Worm (Caenorhabditis elegans) whole organism, midembryonic: ENCODE measurements around the gene ctf-4.

Experiments
- T22C8.4 ChIP-seq: fragments of 200-800 bp; sonication (Bioruptor generic); IDR thresholded peaks from 2 replicates; pipeline ENCODE4 v1.3.6; 2022; ENCODE audit warnings: missing genetic modification characterization, missing compliant biosample characterization
- cog-1 ChIP-seq: sonication (generic microtip); optimal IDR thresholded peaks from 2 replicates; lab custom pipeline; 2016; ENCODE audit warnings: missing genetic modification characterization, missing compliant biosample characterization
- flt-1 ChIP-seq: fragments of 200-800 bp; sonication (Bioruptor generic); IDR thresholded peaks from 2 replicates; pipeline ENCODE4 v1.3.6; 2022; ENCODE audit warnings: missing genetic modification characterization, missing compliant biosample characterization
- klf-2 ChIP-seq: fragments of 200-800 bp; sonication (Bioruptor generic); conservative IDR thresholded peaks from 2 replicates; pipeline ENCODE4 v1.3.6; 2022; ENCODE audit warnings: missing genetic modification reagents, missing genetic modification characterization, missing compliant biosample characterization
- med-1 ChIP-seq: sonication (generic microtip); optimal IDR thresholded peaks from 2 replicates; lab custom pipeline; 2017; ENCODE audit warnings: missing genetic modification characterization, mild to moderate bottlenecking, missing compliant biosample characterization, antibody characterized with exemption, missing genetic modification reagents; ENCODE audit not compliant: insufficient read depth
- ref-1 ChIP-seq: fragments of 200-800 bp; sonication (Bioruptor generic); conservative IDR thresholded peaks from 2 replicates; pipeline ENCODE4 v1.3.6; 2022; ENCODE audit warnings: missing genetic modification reagents, missing genetic modification characterization, missing compliant biosample characterization
- tab-1 ChIP-seq: fragments of 200-800 bp; sonication (Bioruptor generic); IDR thresholded peaks from 2 replicates; pipeline ENCODE4 v1.3.6; 2022; ENCODE audit warnings: missing genetic modification characterization, missing compliant biosample characterization
- ztf-23 ChIP-seq: fragments of 200-800 bp; sonication (Bioruptor generic); IDR thresholded peaks from 2 replicates; pipeline ENCODE4 v1.3.6; 2022; ENCODE audit warnings: missing genetic modification reagents, missing genetic modification characterization, missing compliant biosample characterization
- ztf-29 ChIP-seq: fragments of 200-800 bp; sonication (Bioruptor generic); IDR thresholded peaks from 2 replicates; pipeline ENCODE4 v1.3.6; 2022; ENCODE audit warnings: missing genetic modification reagents, missing genetic modification characterization, missing compliant biosample characterization

ctf-4 gene

ce11 chrV:10947930-10948329 is 17.4 kb downstream of the ctf-4 start, which contains the start of gene F17C11.2:
F17C11.2 (plus strand) TSS chrV:10948230.
- TF ChIP-seq T22C8.4 (GFP tag; lab: Robert Waterston, UW) (no peak), ztf-23 (GFP tag; lab: Robert Waterston, UW) (no peak), flt-1 (GFP tag; lab: Robert Waterston, UW) (no peak), klf-2 (GFP tag; lab: Robert Waterston, UW) (no peak), tab-1 (no peak), ref-1 (no peak), med-1 (GFP tag; lab: Kevin White, UChicago) (no peak), cog-1 (tag; lab: Kevin White, UChicago) (no peak), ztf-29 (no peak)

- TF ChIP-seq klf-2 (GFP tag; lab: Robert Waterston, UW) = no peak
- TF ChIP-seq ztf-23 (GFP tag; lab: Robert Waterston, UW) = no peak
- TF ChIP-seq T22C8.4 (GFP tag; lab: Robert Waterston, UW) = no peak
- no peak for TF ChIP-seq ztf-29
- no peak for TF ChIP-seq ref-1
- TF ChIP-seq cog-1 (tag; lab: Kevin White, UChicago) = no peak
- no peak for TF ChIP-seq med-1 (GFP tag; lab: Kevin White, UChicago)
- TF ChIP-seq flt-1 (GFP tag; lab: Robert Waterston, UW) = no peak
- no peak for TF ChIP-seq tab-1
Observed at ce11 chrV:10947210-10947609, 18.1 kb downstream of the ctf-4 start.

ce11 chrV:10944903-10945302 is 20.4 kb downstream of the ctf-4 start:
- TF ChIP-seq ztf-29 = no peak
- TF ChIP-seq ztf-23 (GFP tag; lab: Robert Waterston, UW) = no peak
- no peak for TF ChIP-seq ref-1
- no peak for TF ChIP-seq flt-1 (GFP tag; lab: Robert Waterston, UW)
- no peak for TF ChIP-seq T22C8.4 (GFP tag; lab: Robert Waterston, UW)
- TF ChIP-seq klf-2 (GFP tag; lab: Robert Waterston, UW) = no peak
- no peak for TF ChIP-seq tab-1
- no peak for TF ChIP-seq cog-1 (tag; lab: Kevin White, UChicago)

- no peak for TF ChIP-seq med-1 (GFP tag; lab: Kevin White, UChicago)
- TF ChIP-seq flt-1 (GFP tag; lab: Robert Waterston, UW) = no peak
- TF ChIP-seq ztf-29 = no peak
- no peak for TF ChIP-seq tab-1
- TF ChIP-seq ref-1 = no peak
- TF ChIP-seq T22C8.4 (GFP tag; lab: Robert Waterston, UW) = no peak
- no peak for TF ChIP-seq cog-1 (tag; lab: Kevin White, UChicago)
- TF ChIP-seq klf-2 (GFP tag; lab: Robert Waterston, UW) = no peak
- no peak for TF ChIP-seq ztf-23 (GFP tag; lab: Robert Waterston, UW)
Observed at ce11 chrV:10942161-10942560, 23.2 kb downstream of the ctf-4 start, which contains the start of gene zip-9. zip-9 (plus strand) TSS chrV:10942461.

- TF ChIP-seq ztf-23 (GFP tag; lab: Robert Waterston, UW) = no peak
- TF ChIP-seq flt-1 (GFP tag; lab: Robert Waterston, UW) = no peak
- TF ChIP-seq cog-1 (tag; lab: Kevin White, UChicago) = no peak
Observed at ce11 chrV:10941150-10941549, 24.2 kb downstream of the ctf-4 start, which contains the start of gene F17C11.26. F17C11.26 (plus strand) TSS chrV:10941450.

- TF ChIP-seq flt-1 (GFP tag; lab: Robert Waterston, UW) (no peak), cog-1 (tag; lab: Kevin White, UChicago) (peak; percentile 14)
Observed at ce11 chrV:10940571-10940991, 24.8 kb downstream of the ctf-4 start.

- TF ChIP-seq klf-2 (GFP tag; lab: Robert Waterston, UW) = no peak
- TF ChIP-seq ref-1 = no peak
- no peak for TF ChIP-seq med-1 (GFP tag; lab: Kevin White, UChicago)
- TF ChIP-seq T22C8.4 (GFP tag; lab: Robert Waterston, UW) = no peak
- TF ChIP-seq ztf-23 (GFP tag; lab: Robert Waterston, UW) = no peak
- TF ChIP-seq tab-1 = no peak
- TF ChIP-seq cog-1 (tag; lab: Kevin White, UChicago) = no peak
- no peak for TF ChIP-seq flt-1 (GFP tag; lab: Robert Waterston, UW)
Observed at ce11 chrV:10939990-10940570, 25.3 kb downstream of the ctf-4 start.

- no peak for TF ChIP-seq klf-2 (GFP tag; lab: Robert Waterston, UW)
- TF ChIP-seq tab-1 = no peak
- no peak for TF ChIP-seq cog-1 (tag; lab: Kevin White, UChicago)
- TF ChIP-seq med-1 (GFP tag; lab: Kevin White, UChicago) = no peak
- TF ChIP-seq ztf-29 = no peak
- TF ChIP-seq ztf-23 (GFP tag; lab: Robert Waterston, UW) = no peak
- no peak for TF ChIP-seq ref-1
- TF ChIP-seq T22C8.4 (GFP tag; lab: Robert Waterston, UW) = no peak
- no peak for TF ChIP-seq flt-1 (GFP tag; lab: Robert Waterston, UW)
Observed at ce11 chrV:10938739-10939138, 26.6 kb downstream of the ctf-4 start, which contains the start of gene F17C11.11. F17C11.11 (minus strand) TSS chrV:10938817.

- TF ChIP-seq klf-2 (GFP tag; lab: Robert Waterston, UW) (no peak), ztf-23 (GFP tag; lab: Robert Waterston, UW) (no peak), T22C8.4 (GFP tag; lab: Robert Waterston, UW) (no peak), med-1 (GFP tag; lab: Kevin White, UChicago) (no peak), cog-1 (tag; lab: Kevin White, UChicago) (no peak), ztf-29 (no peak), tab-1 (no peak), flt-1 (GFP tag; lab: Robert Waterston, UW) (no peak), ref-1 (no peak)
Observed at ce11 chrV:10937294-10937693, 28.0 kb downstream of the ctf-4 start.

ce11 chrV:10936681-10937080 is 28.7 kb downstream of the ctf-4 start, which contains the start of gene F17C11.12:
F17C11.12 (minus strand) TSS chrV:10936920.
- TF ChIP-seq med-1 (GFP tag; lab: Kevin White, UChicago) (no peak), ztf-23 (GFP tag; lab: Robert Waterston, UW) (no peak), tab-1 (no peak), ztf-29 (no peak), cog-1 (tag; lab: Kevin White, UChicago) (no peak), klf-2 (GFP tag; lab: Robert Waterston, UW) (no peak)
